Worm (Caenorhabditis elegans): ENCODE data around the gene Y66C5A.1.

Gene Y66C5A.1

DNA sequence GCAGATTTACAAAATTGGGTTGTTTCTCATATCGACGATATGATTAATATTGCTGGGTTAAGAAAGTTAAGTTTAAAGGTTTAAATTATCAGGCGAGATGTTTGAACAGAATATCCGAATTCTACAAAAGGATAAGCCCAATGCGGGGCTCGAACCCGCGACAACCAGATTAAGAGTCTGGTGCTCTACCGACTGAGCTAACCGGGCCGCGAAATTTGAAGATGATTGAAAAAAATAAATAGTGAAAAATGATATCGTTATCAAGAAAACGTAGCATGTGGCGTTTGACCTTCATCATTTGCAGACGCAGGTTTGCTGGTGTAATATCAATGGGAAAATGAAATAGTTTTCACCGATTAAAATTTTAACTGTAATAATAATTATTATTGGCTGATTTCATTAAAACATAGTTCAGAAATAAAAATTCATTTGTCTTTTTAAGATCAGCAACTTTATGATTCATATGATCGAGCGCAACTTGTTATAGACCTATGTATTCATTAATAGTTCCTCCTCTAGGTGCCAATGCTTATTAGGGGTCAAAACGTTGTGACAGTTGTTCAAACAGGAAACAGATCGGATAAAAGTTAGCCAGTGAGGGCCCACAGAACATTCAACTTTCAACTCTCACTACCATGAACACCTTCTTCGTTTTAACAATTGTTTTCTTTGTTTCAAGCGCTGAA, 23.6 kb upstream of the Y66C5A.1 start, which contains the start of gene M163.11 (continued):
- TF ChIP-seq zfp-3 (GFP tag; conservative IDR thresholded peaks at IDR 0.05) (peak; percentile 77; the same call in 1 of the 2 replicates), Y5F2A.4 (GFP tag; optimal IDR thresholded peaks at IDR 0.05) (peak; percentile 16), F49E8.2 (tag; optimal IDR thresholded peaks at IDR 0.05; ENCODE audit: borderline replicate concordance) (peak; percentile 38), daf-19 (GFP tag; conservative IDR thresholded peaks at IDR 0.05) (0 out of 2 replicates have a peak, but pooled peaks have one; percentile 21), madf-5 (GFP tag; IDR thresholded peaks at IDR 0.05) (peak; percentile 36 to 72; a peak in 2 of 4 replicates), Y48G9A.11 (GFP tag; IDR thresholded peaks at IDR 0.05) (peak; percentile 55), duxl-1 (tag; optimal IDR thresholded peaks at IDR 0.05; ENCODE audit: poor library complexity) (peak; percentile 64), F44E2.7 (GFP tag; IDR thresholded peaks at IDR 0.05) (0 out of 2 replicates have a peak, but pooled peaks have one; percentile 62), ceh-32 (tag; optimal IDR thresholded peaks at IDR 0.05; ENCODE audit: poor library complexity) (no peak), aly-2 (tag; optimal IDR thresholded peaks at IDR 0.05) (no peak), lin-39 (tag; optimal IDR thresholded peaks at IDR 0.05) (no peak), php-3 (GFP tag; IDR thresholded peaks at IDR 0.05) (no peak), egl-43 (GFP tag; IDR thresholded peaks at IDR 0.05) (peak; percentile 92), arid-1 (GFP tag; conservative IDR thresholded peaks at IDR 0.05) (peak; percentile 72; the same call in 1 of the 2 replicates), tra-1 (GFP tag; IDR thresholded peaks at IDR 0.05) (peak; percentile 74), madf-9 (GFP tag; conservative IDR thresholded peaks at IDR 0.05) (peak; percentile 77), zip-2 (tag; optimal IDR thresholded peaks at IDR 0.05) (peak; percentile 61), mxl-2 (GFP tag; conservative IDR thresholded peaks at IDR 0.05) (peak; percentile 72; the same call in 1 of the 2 replicates), F26F4.8 (GFP tag; conservative IDR thresholded peaks at IDR 0.05) (peak; percentile 82; the same call in 1 of the 2 replicates), daf-8 (GFP tag; IDR thresholded peaks at IDR 0.05) (no peak), lsy-2 (tag; optimal IDR thresholded peaks at IDR 0.05) (no peak), mep-1 (tag; optimal IDR thresholded peaks at IDR 0.05) (peak; percentile 38), spr-3 (GFP tag; optimal IDR thresholded peaks at IDR 0.05) (peak; percentile 55), D1046.2 (GFP tag; IDR thresholded peaks at IDR 0.05) (peak; percentile 85; the same call in 1 of the 2 replicates), ceh-20 (GFP tag; IDR thresholded peaks at IDR 0.05) (peak; percentile 54; the same call in 1 of the 2 replicates), nhr-28 (tag; optimal IDR thresholded peaks at IDR 0.05) (peak; percentile 24), nhr-237 (tag; optimal IDR thresholded peaks at IDR 0.05) (no peak), ceh-44 (GFP tag; IDR thresholded peaks at IDR 0.05) (peak; percentile 26; the same call in 1 of the 2 replicates), dve-1 (tag; optimal IDR thresholded peaks at IDR 0.05; ENCODE audit: insufficient read depth) (peak; percentile 39), hlh-11 (tag; optimal IDR thresholded peaks at IDR 0.05) (peak; percentile 25), pqm-1 (tag; optimal IDR thresholded peaks at IDR 0.05) (no peak), snpc-1.2 (GFP tag; IDR thresholded peaks at IDR 0.05) (peak; percentile 77), dmd-8 (GFP tag; IDR thresholded peaks at IDR 0.05) (peak; percentile 80), ceh-82 (tag; optimal IDR thresholded peaks at IDR 0.05) (no peak), ZK337.2 (GFP tag; IDR thresholded peaks at IDR 0.05) (peak; percentile 75; the same call in 1 of the 2 replicates), cey-2 (tag; optimal IDR thresholded peaks at IDR 0.05; ENCODE audit: borderline replicate concordance, insufficient read depth) (no peak), nhr-41 (GFP tag; IDR thresholded peaks at IDR 0.05) (peak; percentile 73; the same call in 1 of the 2 replicates), nhr-10 (tag; optimal IDR thresholded peaks at IDR 0.05) (peak; percentile 19), ztf-7 (tag; optimal IDR thresholded peaks at IDR 0.05) (peak; percentile 2)

DNA sequence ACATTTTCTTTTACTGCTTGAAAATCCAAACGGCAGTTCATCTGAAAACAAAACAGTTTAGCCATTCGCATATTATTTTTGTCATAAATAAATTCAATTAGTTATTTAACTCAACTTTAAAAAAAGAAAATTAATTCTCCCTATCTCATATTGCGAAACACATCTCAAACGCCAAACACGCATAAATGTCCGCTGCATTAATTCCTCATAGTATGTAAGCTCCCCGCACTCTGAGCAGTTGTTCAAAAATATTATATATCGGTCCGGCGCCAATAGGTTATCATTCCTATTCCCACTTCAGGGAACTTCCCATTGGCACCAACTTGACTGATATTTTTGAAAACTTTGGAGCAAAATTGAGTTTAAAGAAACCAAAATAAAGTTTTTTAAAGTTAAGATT, 22.9 kb upstream of the Y66C5A.1 start:
- TF ChIP-seq ceh-32 (tag; optimal IDR thresholded peaks at IDR 0.05; ENCODE audit: poor library complexity), result no peak
- peak; percentile 17 for TF ChIP-seq duxl-1 (tag; optimal IDR thresholded peaks at IDR 0.05; ENCODE audit: poor library complexity)
- TF ChIP-seq nhr-28 (tag; optimal IDR thresholded peaks at IDR 0.05), result no peak
- TF ChIP-seq F37D6.2 (tag; optimal IDR thresholded peaks at IDR 0.05), result peak; percentile 65
- TF ChIP-seq lsy-2 (tag; optimal IDR thresholded peaks at IDR 0.05), result peak in 1 of 2 experiments; percentile 73
- TF ChIP-seq snpc-4 (tag; optimal IDR thresholded peaks at IDR 0.05), result peak; percentile 87
- peak; percentile 54 for TF ChIP-seq mes-2 (tag; optimal IDR thresholded peaks at IDR 0.05; ENCODE audit: poor library complexity, severe bottlenecking)
- no peak for TF ChIP-seq madf-5 (GFP tag; IDR thresholded peaks at IDR 0.05)
- peak; percentile 51 for TF ChIP-seq dve-1 (tag; optimal IDR thresholded peaks at IDR 0.05; ENCODE audit: insufficient read depth)
- TF ChIP-seq hmg-1.1 (GFP tag; IDR thresholded peaks at IDR 0.05), result peak; percentile 48

Measured in whole organism, L4 larva.